Fruit fly (Drosophila melanogaster) whole organism, embryonic: ENCODE data around the gene Alp10.

Experiments used
- Atf3 ChIP-seq: fragments of 200-800 bp; sonication (Bioruptor generic); optimal IDR thresholded peaks from 3 replicates; lab custom pipeline; 2016; ENCODE audit warnings: missing biosample characterization, missing genetic modification characterization
- Bteb2 ChIP-seq: fragments of 200-800 bp; sonication (Bioruptor generic); optimal IDR thresholded peaks from 2 replicates; lab custom pipeline; 2016; ENCODE audit warnings: missing biosample characterization, missing genetic modification characterization
- CG1024 ChIP-seq: fragments of 200-800 bp; sonication (Bioruptor generic); IDR thresholded peaks from 2 replicates; pipeline ENCODE4 v1.3.6; 2022; ENCODE audit warnings: missing biosample characterization, missing genetic modification characterization
- CG10366 ChIP-seq: fragments of 200-800 bp; sonication (Bioruptor generic); IDR thresholded peaks from 2 replicates; pipeline ENCODE4 v1.3.6; 2022; ENCODE audit warnings: missing biosample characterization, missing genetic modification characterization
- CG10959 ChIP-seq: fragments of 200-800 bp; sonication (Bioruptor generic); IDR thresholded peaks from 2 replicates; pipeline ENCODE4 v1.3.6; 2022; ENCODE audit warnings: missing biosample characterization, missing genetic modification characterization
- CG11456 ChIP-seq: fragments of 200-800 bp; sonication (Bioruptor generic); IDR thresholded peaks from 3 replicates; pipeline ENCODE4 v1.3.6; 2022; ENCODE audit warnings: missing biosample characterization, missing genetic modification characterization
- CG12155 ChIP-seq: fragments of 200-800 bp; sonication (Bioruptor generic); optimal IDR thresholded peaks from 3 replicates; lab custom pipeline; 2016; ENCODE audit warnings: missing biosample characterization, missing genetic modification characterization
- CG12391 ChIP-seq: fragments of 200-800 bp; sonication (Bioruptor generic); optimal IDR thresholded peaks from 3 replicates; lab custom pipeline; 2018; ENCODE audit warnings: missing biosample characterization, mild to moderate bottlenecking, missing genetic modification characterization, moderate library complexity
- CG13775 ChIP-seq: fragments of 200-800 bp; sonication (Bioruptor generic); optimal IDR thresholded peaks from 3 replicates; lab custom pipeline; 2017; ENCODE audit warnings: missing biosample characterization, mild to moderate bottlenecking, missing genetic modification characterization
- CG15479 ChIP-seq: fragments of 200-800 bp; sonication (Bioruptor generic); optimal IDR thresholded peaks from 3 replicates; lab custom pipeline; 2019; ENCODE audit warnings: missing biosample characterization, mild to moderate bottlenecking, missing genetic modification characterization, moderate library complexity
- CG1603 ChIP-seq: fragments of 200-800 bp; sonication (Bioruptor generic); optimal IDR thresholded peaks from 2 replicates; lab custom pipeline; 2019; ENCODE audit warnings: missing biosample characterization, mild to moderate bottlenecking, missing genetic modification characterization, moderate library complexity
- CG17359 ChIP-seq: fragments of 200-800 bp; sonication (Bioruptor generic); optimal IDR thresholded peaks from 3 replicates; lab custom pipeline; 2018; ENCODE audit warnings: missing biosample characterization, mild to moderate bottlenecking, missing genetic modification characterization, moderate library complexity
- CG30020 ChIP-seq: fragments of 200-800 bp; optimal IDR thresholded peaks from 2 replicates; lab custom pipeline; 2019; ENCODE audit warnings: missing biosample characterization, mild to moderate bottlenecking, missing genetic modification characterization, moderate library complexity
- CG33213 ChIP-seq: fragments of 200-800 bp; sonication (Bioruptor generic); optimal IDR thresholded peaks from 3 replicates; lab custom pipeline; 2016; ENCODE audit warnings: missing biosample characterization, missing genetic modification characterization
- CG3407 ChIP-seq: fragments of 200-800 bp; sonication (Bioruptor generic); optimal IDR thresholded peaks from 2 replicates; lab custom pipeline; 2018; ENCODE audit warnings: missing biosample characterization, mild to moderate bottlenecking, missing genetic modification characterization
- CG3726 ChIP-seq: fragments of 200-800 bp; sonication (Bioruptor generic); IDR thresholded peaks from 3 replicates; pipeline ENCODE4, ENCODE4 v1.3.6; 2022; ENCODE audit warnings: missing biosample characterization, missing genetic modification characterization
- CG3847 ChIP-seq: fragments of 200-800 bp; sonication (Bioruptor generic); IDR thresholded peaks from 2 replicates; pipeline ENCODE4 v1.3.6; 2022; ENCODE audit warnings: missing biosample characterization, missing genetic modification characterization
- CG4424 ChIP-seq: fragments of 200-800 bp; sonication (Bioruptor generic); optimal IDR thresholded peaks from 3 replicates; lab custom pipeline; 2016; ENCODE audit warnings: missing biosample characterization, missing genetic modification characterization
- CG4707 ChIP-seq: fragments of 200-800 bp; sonication (Bioruptor generic); optimal IDR thresholded peaks from 2 replicates; lab custom pipeline; 2018; ENCODE audit warnings: missing biosample characterization, mild to moderate bottlenecking, missing genetic modification characterization, moderate library complexity
- CG4820 ChIP-seq: fragments of 200-800 bp; sonication (Bioruptor generic); optimal IDR thresholded peaks from 3 replicates; lab custom pipeline; 2016; ENCODE audit warnings: missing biosample characterization, missing genetic modification characterization
- CG5953 ChIP-seq: fragments of 200-800 bp; sonication (Bioruptor generic); IDR thresholded peaks from 2 replicates; pipeline ENCODE4 v1.3.6; 2022; ENCODE audit warnings: missing biosample characterization, missing genetic modification characterization
- CG9437 ChIP-seq: fragments of 200-800 bp; sonication (Bioruptor generic); optimal IDR thresholded peaks from 2 replicates; lab custom pipeline; 2018; ENCODE audit warnings: missing biosample characterization, mild to moderate bottlenecking, missing genetic modification characterization
- CG9932 ChIP-seq: fragments of 200-800 bp; sonication (Bioruptor generic); IDR thresholded peaks from 2 replicates; pipeline ENCODE4 v1.3.6; 2022; ENCODE audit warnings: missing biosample characterization, missing genetic modification characterization
- Fer1 ChIP-seq: fragments of 200-800 bp; sonication (Bioruptor generic); optimal IDR thresholded peaks from 2 replicates; lab custom pipeline; 2017; ENCODE audit warnings: missing biosample characterization, mild to moderate bottlenecking, missing genetic modification characterization
- Fer2 ChIP-seq: fragments of 200-800 bp; sonication (Bioruptor generic); optimal IDR thresholded peaks from 2 replicates; lab custom pipeline; 2018; ENCODE audit warnings: missing biosample characterization, mild to moderate bottlenecking, missing genetic modification characterization, moderate library complexity
- GATAe ChIP-seq: fragments of 200-800 bp; sonication (Bioruptor generic); conservative IDR thresholded peaks from 2 replicates; pipeline ENCODE4 v1.3.6; 2022; ENCODE audit warnings: missing biosample characterization, missing genetic modification characterization
- HLH54F ChIP-seq: fragments of 200-800 bp; sonication (Bioruptor generic); optimal IDR thresholded peaks from 3 replicates; lab custom pipeline; 2016; ENCODE audit warnings: missing biosample characterization, missing genetic modification characterization
- HLHmδ ChIP-seq: fragments of 200-800 bp; sonication (Bioruptor generic); optimal IDR thresholded peaks from 2 replicates; lab custom pipeline; 2018; ENCODE audit warnings: missing biosample characterization, mild to moderate bottlenecking, missing genetic modification characterization, moderate library complexity
- Hand ChIP-seq: fragments of 200-800 bp; sonication (Bioruptor generic); optimal IDR thresholded peaks from 2 replicates; lab custom pipeline; 2017; ENCODE audit warnings: mild to moderate bottlenecking, missing biosample characterization, missing genetic modification reagents, missing genetic modification characterization
- Hr78 ChIP-seq, 2 experiments: fragments of 200-800 bp in 1 of 2; fragments of >200 bp in 1 of 2; sonication (Bioruptor generic) in 1 of 2; optimal IDR thresholded peaks; 2 replicates each; lab custom pipeline; 2017 to 2019; ENCODE audit warnings: missing biosample characterization in 2 of 2, missing genetic modification characterization in 2 of 2, mild to moderate bottlenecking in 1 of 2, moderate library complexity in 1 of 2
- Lim3 ChIP-seq: fragments of 200-800 bp; sonication (Bioruptor generic); IDR thresholded peaks from 2 replicates; pipeline ENCODE4 v1.3.6; 2022; ENCODE audit warnings: missing biosample characterization, missing genetic modification characterization
- Max ChIP-seq: fragments of 200-800 bp; sonication (Bioruptor generic); optimal IDR thresholded peaks from 2 replicates; lab custom pipeline; 2016; ENCODE audit warnings: missing biosample characterization, mild to moderate bottlenecking, missing genetic modification characterization
- Nf-YC ChIP-seq: fragments of 200-800 bp; optimal IDR thresholded peaks from 3 replicates; lab custom pipeline; 2019; ENCODE audit warnings: missing biosample characterization, mild to moderate bottlenecking, missing genetic modification characterization, moderate library complexity
- Sry-δ ChIP-seq: fragments of 200-800 bp; sonication (Bioruptor generic); optimal IDR thresholded peaks from 2 replicates; lab custom pipeline; 2016; ENCODE audit warnings: missing biosample characterization, missing genetic modification characterization
- Trl ChIP-seq, 3 experiments: fragments of >200 bp in 2 of 3; fragments of 200-800 bp in 1 of 3; sonication (Bioruptor generic) in 1 of 3; optimal IDR thresholded peaks; 2 replicates in 1 of 3; 3 replicates in 2 of 3; lab custom pipeline; 2016 to 2017; ENCODE audit warnings: missing biosample characterization in 1 of 3, missing genetic modification characterization in 1 of 3
- YL-1 ChIP-seq: fragments of 200-800 bp; sonication (Bioruptor generic); optimal IDR thresholded peaks from 3 replicates; lab custom pipeline; 2017; ENCODE audit warnings: missing biosample characterization, mild to moderate bottlenecking, missing genetic modification characterization
- ab ChIP-seq: fragments of 200-800 bp; sonication (Bioruptor generic); optimal IDR thresholded peaks from 2 replicates; lab custom pipeline; 2016; ENCODE audit warnings: missing biosample characterization, missing genetic modification characterization
- crol ChIP-seq: fragments of 200-800 bp; sonication (Bioruptor generic); IDR thresholded peaks from 2 replicates; pipeline ENCODE4 v1.3.6; 2022; ENCODE audit warnings: missing biosample characterization, missing genetic modification characterization
- dati ChIP-seq: fragments of 200-800 bp; sonication (Bioruptor generic); IDR thresholded peaks from 2 replicates; pipeline ENCODE4 v1.3.6; 2022; ENCODE audit warnings: missing biosample characterization, missing genetic modification characterization
- dysf ChIP-seq: fragments of 200-800 bp; sonication (Bioruptor generic); IDR thresholded peaks from 3 replicates; pipeline ENCODE4 v1.3.6; 2022; ENCODE audit warnings: missing biosample characterization, missing genetic modification characterization
- exex ChIP-seq: fragments of 200-800 bp; sonication (Bioruptor generic); optimal IDR thresholded peaks from 4 replicates; lab custom pipeline; 2018; ENCODE audit warnings: missing biosample characterization, mild to moderate bottlenecking, missing genetic modification characterization, moderate library complexity
- gem ChIP-seq: fragments of 200-800 bp; sonication (Bioruptor generic); optimal IDR thresholded peaks from 2 replicates; lab custom pipeline; 2019; ENCODE audit warnings: missing biosample characterization, mild to moderate bottlenecking, missing genetic modification characterization, moderate library complexity
- insv ChIP-seq, 2 experiments: fragments of 200-800 bp; sonication (Bioruptor generic); optimal IDR thresholded peaks; 3 replicates each; lab custom pipeline; 2016 to 2018; ENCODE audit warnings: missing biosample characterization in 2 of 2, missing genetic modification characterization in 2 of 2
- repo ChIP-seq: fragments of 200-800 bp; sonication (Bioruptor generic); optimal IDR thresholded peaks from 2 replicates; lab custom pipeline; 2016; ENCODE audit warnings: missing biosample characterization, missing genetic modification characterization
- schlank ChIP-seq: fragments of 200-800 bp; sonication (Bioruptor generic); optimal IDR thresholded peaks from 2 replicates; lab custom pipeline; 2018; ENCODE audit warnings: missing biosample characterization, mild to moderate bottlenecking, missing genetic modification characterization
- sens-2 ChIP-seq: fragments of 200-800 bp; sonication (Bioruptor generic); IDR thresholded peaks from 2 replicates; pipeline ENCODE4 v1.3.6; 2022; ENCODE audit warnings: missing biosample characterization, missing genetic modification characterization
- shn ChIP-seq: fragments of 200-800 bp; sonication (Bioruptor generic); optimal IDR thresholded peaks from 3 replicates; lab custom pipeline; 2016; ENCODE audit warnings: missing biosample characterization, missing genetic modification characterization
- sim ChIP-seq: fragments of 200-800 bp; sonication (Bioruptor generic); IDR thresholded peaks from 2 replicates; pipeline ENCODE4 v1.3.6; 2022; ENCODE audit warnings: missing biosample characterization, missing genetic modification characterization

Gene Alp10

dm6 chr3L:5594163-5594715 is 833 bp downstream of the Alp10 start (continued):
- TF ChIP-seq Max (GFP tag; lab: Kevin White, UChicago) (no peak), YL-1 (GFP tag; lab: Kevin White, UChicago) (no peak), insv (GFP tag; optimal IDR thresholded peaks at IDR 0.05; lab: Kevin White, UChicago) (no peak), gem (tag; lab: Kevin White, UChicago) (no peak), exex (tag; lab: Kevin White, UChicago) (peak; percentile 95), CG9437 (GFP tag; lab: Kevin White, UChicago) (no peak)

- TF ChIP-seq HLH54F, result no peak
- TF ChIP-seq CG3847 (GFP tag; lab: Robert Waterston, UW), result no peak
- TF ChIP-seq CG15479 (GFP tag; lab: Kevin White, UChicago), result no peak
- TF ChIP-seq CG12155 (GFP tag; lab: Kevin White, UChicago), result no peak
- no peak for TF ChIP-seq CG3726 (GFP tag; lab: Robert Waterston, UW)
- no peak for TF ChIP-seq Bteb2 (GFP tag; lab: Kevin White, UChicago)
- no peak for TF ChIP-seq dysf (GFP tag; lab: Robert Waterston, UW)
- no peak for TF ChIP-seq Fer2
- TF ChIP-seq shn, result no peak
- no peak for TF ChIP-seq CG1024 (GFP tag; lab: Robert Waterston, UW)
- TF ChIP-seq Fer1 (GFP tag; lab: Kevin White, UChicago), result no peak
- TF ChIP-seq Hand (GFP tag; lab: Kevin White, UChicago), result no peak
- TF ChIP-seq CG10366 (GFP tag; lab: Robert Waterston, UW), result no peak
- no peak for TF ChIP-seq exex (tag; lab: Kevin White, UChicago)
- TF ChIP-seq ab (GFP tag; lab: Kevin White, UChicago), result no peak
- no peak for TF ChIP-seq CG4707 (GFP tag; lab: Kevin White, UChicago)
- TF ChIP-seq sens-2 (GFP tag; lab: Robert Waterston, UW), result no peak
- no peak for TF ChIP-seq schlank (tag; lab: Kevin White, UChicago)
- no peak for TF ChIP-seq CG33213 (GFP tag; lab: Kevin White, UChicago)
- TF ChIP-seq GATAe (GFP tag; lab: Robert Waterston, UW), result no peak
Observed at dm6 chr3L:5592437-5592836, 2.6 kb downstream of the Alp10 start, which contains the start of gene spo. Gene spo, minus strand, starts transcription at chr3L:5592571.

dm6 chr3L:5583295-5583707 is 11.8 kb downstream of the Alp10 start:
- TF ChIP-seq CG13775 (GFP tag; lab: Kevin White, UChicago), result peak; percentile 91
- TF ChIP-seq Nf-YC (tag; lab: Kevin White, UChicago), result no peak
- TF ChIP-seq CG4424 (GFP tag; lab: Kevin White, UChicago), result peak; percentile 82
- peak; percentile 81 for TF ChIP-seq Atf3 (GFP tag; lab: Kevin White, UChicago)
- TF ChIP-seq CG4820, result peak; percentile 86
- TF ChIP-seq sim, result peak; percentile 40; the same call in 1 of the 2 replicates
- no peak for TF ChIP-seq HLHmδ (GFP tag; lab: Kevin White, UChicago)
- TF ChIP-seq CG9932, result peak; percentile 96
- no peak for TF ChIP-seq crol (GFP tag; lab: Robert Waterston, UW)
- peak; percentile 80 for TF ChIP-seq dati (GFP tag; lab: Robert Waterston, UW)
- TF ChIP-seq Hr78 (GFP tag; optimal IDR thresholded peaks at IDR 0.05; lab: Kevin White, UChicago), result no peak
- TF ChIP-seq repo (GFP tag; lab: Kevin White, UChicago), result peak; percentile 75
- peak in 1 of 2 experiments; percentile 12 for TF ChIP-seq Trl (optimal IDR thresholded peaks at IDR 0.05; lab: Kevin White, UChicago)
- peak; percentile 82 for TF ChIP-seq Trl (GFP tag; optimal IDR thresholded peaks at IDR 0.05; lab: Kevin White, UChicago)
- peak; percentile 94 for TF ChIP-seq CG11456
- no peak for TF ChIP-seq CG3407 (GFP tag; lab: Kevin White, UChicago)
- TF ChIP-seq CG5953 (GFP tag; lab: Robert Waterston, UW), result peak; percentile 85
- peak; percentile 73 for TF ChIP-seq CG10959
- peak; percentile 84 for TF ChIP-seq CG17359 (tag; lab: Kevin White, UChicago)
- no peak for TF ChIP-seq Hand (GFP tag; lab: Kevin White, UChicago)
- TF ChIP-seq CG1603 (tag; lab: Kevin White, UChicago), result peak; percentile 92
- TF ChIP-seq Sry-δ (GFP tag; lab: Kevin White, UChicago), result peak; percentile 92
- no peak for TF ChIP-seq CG30020 (tag; lab: Kevin White, UChicago)
- TF ChIP-seq Lim3, result peak; percentile 74
- TF ChIP-seq CG12391 (tag; lab: Kevin White, UChicago), result peak; percentile 90
